Worm (Caenorhabditis elegans) whole organism, L4 larva: ENCODE data around the gene dsl-5.

Experiments
- daf-8 ChIP-seq: fragments of 200-800 bp; sonication (Bioruptor generic); IDR thresholded peaks from 2 replicates; pipeline ENCODE4 v1.3.6; 2022; ENCODE audit warnings: missing genetic modification characterization, missing compliant biosample characterization
- pha-4 ChIP-seq, 2 experiments: fragments of 150-350 bp in 1 of 2; fragments of 200-800 bp in 1 of 2; sonication (Bioruptor generic) in 1 of 2; IDR thresholded peaks in 1 of 2; optimal IDR thresholded peaks in 1 of 2; 2 replicates each; pipeline versions ENCODE4 v1.3.6 to Lab custom; 2014 to 2022; ENCODE audit warnings: missing genetic modification characterization in 2 of 2, missing genetic modification reagents in 2 of 2, missing biosample characterization in 1 of 2, missing compliant biosample characterization in 1 of 2
- snpc-4 ChIP-seq: fragments of 150-350 bp; optimal IDR thresholded peaks from 2 replicates; lab custom pipeline; 2014; ENCODE audit warnings: missing biosample characterization, missing genetic modification characterization
- ztf-11 ChIP-seq: fragments of 150-350 bp; optimal IDR thresholded peaks from 2 replicates; lab custom pipeline; 2014; ENCODE audit warnings: missing biosample characterization, missing genetic modification characterization

- no peak for TF ChIP-seq ztf-11
- TF ChIP-seq daf-8: no peak
- no peak for TF ChIP-seq pha-4 (GFP tag; IDR thresholded peaks at IDR 0.05; lab: Robert Waterston, UW)
- no peak for TF ChIP-seq pha-4 (tag; optimal IDR thresholded peaks at IDR 0.05; lab: Kevin White, UChicago)
- TF ChIP-seq snpc-4 (tag; lab: Kevin White, UChicago): no peak
Measured at ce11 chrIV:11599717-11600116, 21.1 kb downstream of the dsl-5 start.
